Fruit fly (Drosophila melanogaster) whole organism, adult: ENCODE measurements around the gene CG2617.
A peak's percentile ranks its signal among the peaks of the same experiment; 100 is the strongest.

Experiments
- CG11617 ChIP-seq: fragments of 200-800 bp; sonication (Bioruptor generic); optimal IDR thresholded peaks from 2 replicates; lab custom pipeline; 2017; ENCODE audit warnings: mild to moderate bottlenecking, missing biosample characterization, missing genetic modification reagents, missing genetic modification characterization
- CG12768 ChIP-seq: fragments of 200-800 bp; sonication (Bioruptor generic); optimal IDR thresholded peaks from 2 replicates; lab custom pipeline; 2017; ENCODE audit warnings: missing biosample characterization, missing genetic modification characterization, mild to moderate bottlenecking, moderate library complexity, missing genetic modification reagents
- CG14711 ChIP-seq: fragments of 200-800 bp; sonication (Bioruptor generic); optimal IDR thresholded peaks from 2 replicates; lab custom pipeline; 2018; ENCODE audit warnings: missing biosample characterization, mild to moderate bottlenecking, missing genetic modification characterization, moderate library complexity
- CG1620 ChIP-seq: fragments of 200-800 bp; sonication (Bioruptor generic); optimal IDR thresholded peaks from 2 replicates; lab custom pipeline; 2016; ENCODE audit warnings: missing biosample characterization, missing genetic modification characterization
- CG33017 ChIP-seq: fragments of 200-800 bp; sonication (Bioruptor generic); optimal IDR thresholded peaks from 2 replicates; lab custom pipeline; 2018; ENCODE audit warnings: missing biosample characterization, mild to moderate bottlenecking, missing genetic modification characterization, moderate library complexity
- CG5204 ChIP-seq: fragments of 200-800 bp; sonication (Bioruptor generic); optimal IDR thresholded peaks from 2 replicates; lab custom pipeline; 2016; ENCODE audit warnings: missing biosample characterization, missing genetic modification characterization
- CG7045 ChIP-seq: fragments of 200-800 bp; sonication (Bioruptor generic); optimal IDR thresholded peaks from 2 replicates; lab custom pipeline; 2017; ENCODE audit warnings: missing biosample characterization, mild to moderate bottlenecking, missing genetic modification characterization
- CG7101 ChIP-seq: fragments of 200-800 bp; sonication (Bioruptor generic); optimal IDR thresholded peaks from 2 replicates; lab custom pipeline; 2018; ENCODE audit warnings: missing biosample characterization, mild to moderate bottlenecking, missing genetic modification characterization, moderate library complexity
- Clk ChIP-seq: fragments of 200-800 bp; sonication (Bioruptor generic); optimal IDR thresholded peaks from 2 replicates; lab custom pipeline; 2017; ENCODE audit warnings: missing biosample characterization, missing genetic modification characterization
- Crg-1 ChIP-seq: fragments of 200-800 bp; sonication (Bioruptor generic); optimal IDR thresholded peaks from 2 replicates; lab custom pipeline; 2016; ENCODE audit warnings: missing biosample characterization, missing genetic modification characterization
- Hr96 ChIP-seq: fragments of 200-800 bp; sonication (Bioruptor generic); optimal IDR thresholded peaks from 2 replicates; lab custom pipeline; 2016; ENCODE audit warnings: missing biosample characterization, missing genetic modification characterization
- Mnt ChIP-seq: fragments of 200-800 bp; sonication (Bioruptor generic); optimal IDR thresholded peaks from 2 replicates; lab custom pipeline; 2016; ENCODE audit warnings: missing biosample characterization, mild to moderate bottlenecking, missing genetic modification characterization
- bab1 ChIP-seq: fragments of 200-800 bp; sonication (Bioruptor generic); optimal IDR thresholded peaks from 3 replicates; lab custom pipeline; 2019; ENCODE audit warnings: missing biosample characterization, mild to moderate bottlenecking, missing genetic modification characterization, moderate library complexity
- cic ChIP-seq: fragments of 200-800 bp; sonication (Bioruptor generic); optimal IDR thresholded peaks from 2 replicates; lab custom pipeline; 2017; ENCODE audit warnings: missing biosample characterization, mild to moderate bottlenecking, missing genetic modification characterization, moderate library complexity
- cnc ChIP-seq, 2 experiments: fragments of >200 bp; optimal IDR thresholded peaks; 2 replicates each; lab custom pipeline; 2017
- kay ChIP-seq: fragments of 200-800 bp; sonication (Bioruptor generic); peaks from one replicate; lab custom pipeline; 2016; ENCODE audit warnings: missing biosample characterization, missing genetic modification characterization, borderline replicate concordance
- ovo ChIP-seq: fragments of 200-800 bp; sonication (Bioruptor generic); optimal IDR thresholded peaks from 2 replicates; lab custom pipeline; 2016; ENCODE audit warnings: missing biosample characterization, missing genetic modification characterization
- pad ChIP-seq: fragments of 200-800 bp; sonication (Bioruptor generic); optimal IDR thresholded peaks from 3 replicates; lab custom pipeline; 2017; ENCODE audit warnings: missing biosample characterization, missing genetic modification characterization, mild to moderate bottlenecking, moderate library complexity, missing genetic modification reagents
- tj ChIP-seq: fragments of 200-800 bp; sonication (Bioruptor generic); optimal IDR thresholded peaks from 3 replicates; lab custom pipeline; 2017; ENCODE audit warnings: missing biosample characterization, mild to moderate bottlenecking, missing genetic modification characterization, moderate library complexity
- toe ChIP-seq: fragments of 200-800 bp; sonication (Bioruptor generic); optimal IDR thresholded peaks from 2 replicates; lab custom pipeline; 2016; ENCODE audit warnings: missing biosample characterization, missing genetic modification characterization

CG2617 gene

DNA sequence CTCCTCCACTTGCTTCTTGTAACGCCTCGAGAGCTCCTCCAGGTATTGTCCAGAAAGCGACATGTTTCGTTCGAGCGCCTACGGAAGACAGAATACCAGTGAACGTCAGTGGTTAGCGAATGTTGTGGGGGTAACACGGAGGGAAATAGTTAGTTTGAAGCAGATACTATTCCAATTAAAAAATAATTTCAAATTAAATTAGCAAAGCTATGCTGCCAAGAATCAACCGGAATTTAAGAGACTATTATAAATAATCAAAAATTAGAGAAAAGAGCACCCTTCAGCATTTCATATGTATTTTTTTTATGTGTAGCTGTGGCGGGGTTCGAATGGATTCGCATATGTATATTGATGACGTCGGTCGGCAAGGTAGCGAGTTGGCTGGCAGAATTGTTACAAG lies 21.1 kb upstream of the CG2617 start:
- no peak for TF ChIP-seq tj (GFP tag; lab: Kevin White, UChicago)
- TF ChIP-seq CG7045 (GFP tag; lab: Kevin White, UChicago) = no peak
- TF ChIP-seq cic (GFP tag; lab: Kevin White, UChicago) = no peak
- no peak for TF ChIP-seq pad (GFP tag; lab: Kevin White, UChicago)
- TF ChIP-seq CG14711 (tag; lab: Kevin White, UChicago) = no peak
- no peak for TF ChIP-seq Clk
- no peak for TF ChIP-seq CG1620 (GFP tag; lab: Kevin White, UChicago)
- no peak for TF ChIP-seq ovo
- TF ChIP-seq CG5204 (GFP tag; lab: Kevin White, UChicago) = no peak

DNA sequence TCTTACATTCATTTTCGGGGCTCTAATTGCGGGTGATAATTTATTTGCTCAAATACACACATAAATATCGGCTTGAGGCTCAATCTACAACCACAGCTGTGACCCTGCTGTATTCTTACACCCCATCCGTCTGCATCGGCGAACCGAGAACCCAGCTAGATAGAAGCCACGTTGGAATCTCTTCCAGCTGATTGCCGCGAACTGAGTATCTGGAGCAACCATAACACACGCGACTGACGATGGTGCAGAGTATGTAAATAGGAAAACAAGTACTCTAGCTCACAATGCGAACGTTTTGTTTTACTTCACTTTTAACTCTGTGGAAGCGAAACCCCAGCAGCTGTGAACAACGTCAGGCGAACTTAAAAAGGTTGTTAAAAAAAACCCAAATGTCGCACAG lies 17.7 kb upstream of the CG2617 start:
- TF ChIP-seq CG7045 (GFP tag; lab: Kevin White, UChicago) (no peak), CG7101 (tag; lab: Kevin White, UChicago) (no peak), CG12768 (GFP tag; lab: Kevin White, UChicago) (no peak), CG11617 (GFP tag; lab: Kevin White, UChicago) (no peak), cnc (optimal IDR thresholded peaks at IDR 0.05; lab: Kevin White, UChicago) (no peak), pad (GFP tag; lab: Kevin White, UChicago) (no peak), CG1620 (GFP tag; lab: Kevin White, UChicago) (no peak)

DNA sequence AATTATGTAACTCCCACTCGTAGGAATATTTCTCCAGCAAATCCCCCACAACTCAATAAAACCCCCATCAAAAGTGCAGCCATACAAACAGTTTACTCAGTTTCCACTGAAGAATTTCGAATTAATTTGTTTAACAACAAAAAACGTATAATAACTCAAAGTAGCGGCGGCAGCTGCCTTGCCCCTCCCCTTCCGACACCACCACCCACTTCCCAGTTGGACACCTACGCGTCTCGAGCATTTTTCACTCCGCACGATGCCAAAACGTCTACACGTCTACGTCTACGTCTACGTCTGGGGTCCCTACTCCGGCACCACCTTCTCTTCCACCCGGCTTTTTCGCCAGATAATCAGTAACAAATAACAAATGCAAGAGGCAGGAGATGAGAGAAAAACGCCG lies 11.0 kb upstream of the CG2617 start:
- TF ChIP-seq kay (GFP tag; lab: Kevin White, UChicago) (no peak), CG11617 (GFP tag; lab: Kevin White, UChicago) (no peak), Clk (no peak), Mnt (GFP tag; lab: Kevin White, UChicago) (no peak), cic (GFP tag; lab: Kevin White, UChicago) (no peak), CG7045 (GFP tag; lab: Kevin White, UChicago) (no peak), Hr96 (GFP tag; lab: Kevin White, UChicago) (no peak)

DNA sequence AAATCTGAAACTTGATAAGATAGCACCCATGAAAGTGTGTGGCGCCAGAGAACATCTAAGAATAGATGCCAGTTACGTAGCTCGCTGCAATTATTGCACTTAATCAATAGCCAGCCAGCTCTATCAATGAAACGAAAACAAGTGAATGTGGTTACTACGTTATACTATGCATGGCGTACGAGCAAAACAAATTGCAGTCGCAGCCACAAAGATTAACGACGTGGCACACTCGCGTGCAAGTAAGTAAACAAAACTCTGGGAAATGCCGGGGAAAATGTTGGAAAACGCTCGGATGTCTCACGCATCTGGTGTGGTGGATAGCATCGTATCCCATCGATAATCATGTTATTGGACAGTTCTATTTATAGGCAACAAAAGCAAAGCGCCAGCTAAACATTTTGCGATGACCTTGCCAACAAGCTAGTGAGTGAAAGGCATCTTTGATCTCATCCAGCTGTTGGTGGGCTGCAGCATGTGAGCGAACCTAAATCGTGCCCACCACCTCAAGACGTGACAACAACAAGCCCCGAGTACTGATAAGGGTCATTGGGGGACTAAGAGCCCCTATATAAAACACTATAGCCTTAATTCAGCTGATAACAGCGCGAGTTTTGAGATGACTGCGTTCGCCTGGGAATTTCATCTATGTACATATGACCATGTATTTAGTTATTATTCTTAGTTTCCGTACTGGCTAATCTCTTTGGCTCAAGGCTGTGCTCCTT lies 8.3 kb upstream of the CG2617 start:
- TF ChIP-seq pad (GFP tag; lab: Kevin White, UChicago) = no peak
- TF ChIP-seq Mnt (GFP tag; lab: Kevin White, UChicago) = peak; percentile 19
- TF ChIP-seq CG14711 (tag; lab: Kevin White, UChicago) = no peak
- no peak for TF ChIP-seq CG11617 (GFP tag; lab: Kevin White, UChicago)
- peak; percentile 31 for TF ChIP-seq tj (GFP tag; lab: Kevin White, UChicago)
- no peak for TF ChIP-seq cnc (optimal IDR thresholded peaks at IDR 0.05; lab: Kevin White, UChicago)
- no peak for TF ChIP-seq toe (GFP tag; lab: Kevin White, UChicago)
- peak; percentile 100 for TF ChIP-seq cic (GFP tag; lab: Kevin White, UChicago)
- TF ChIP-seq kay (GFP tag; lab: Kevin White, UChicago) = no peak
- TF ChIP-seq CG7101 (tag; lab: Kevin White, UChicago) = no peak
- TF ChIP-seq ovo = no peak
- no peak for TF ChIP-seq Crg-1 (GFP tag; lab: Kevin White, UChicago)
- TF ChIP-seq Hr96 (GFP tag; lab: Kevin White, UChicago) = peak; percentile 37
- TF ChIP-seq CG33017 (tag; lab: Kevin White, UChicago) = peak; percentile 4

DNA sequence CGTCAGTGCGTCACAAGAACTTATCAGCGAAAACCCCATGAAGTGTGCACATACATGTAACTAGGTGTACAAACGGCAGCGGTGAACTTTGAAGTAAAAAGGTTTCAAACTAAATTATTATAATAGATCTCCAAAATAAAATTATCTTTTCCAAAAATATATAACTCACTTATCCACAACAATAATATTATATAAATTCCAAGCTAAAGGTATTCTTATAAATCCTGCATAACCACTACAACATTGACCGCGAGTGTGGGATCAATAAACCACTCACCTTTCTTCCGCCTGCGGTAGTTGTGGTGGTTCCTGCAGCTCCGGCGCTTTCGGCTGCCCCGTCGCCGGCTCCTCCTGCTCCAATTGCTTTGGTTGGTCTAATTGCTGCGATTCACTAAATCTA lies 7.5 kb upstream of the CG2617 start:
- TF ChIP-seq pad (GFP tag; lab: Kevin White, UChicago) = peak; percentile 12
- TF ChIP-seq Hr96 (GFP tag; lab: Kevin White, UChicago) = no peak
- peak; percentile 72 for TF ChIP-seq CG12768 (GFP tag; lab: Kevin White, UChicago)
- TF ChIP-seq CG1620 (GFP tag; lab: Kevin White, UChicago) = no peak
- peak; percentile 59 for TF ChIP-seq CG33017 (tag; lab: Kevin White, UChicago)
- TF ChIP-seq CG7101 (tag; lab: Kevin White, UChicago) = peak; percentile 68
- peak; percentile 54 for TF ChIP-seq Clk
- TF ChIP-seq CG7045 (GFP tag; lab: Kevin White, UChicago) = peak; percentile 17
- TF ChIP-seq ovo = no peak
- peak; percentile 49 for TF ChIP-seq CG14711 (tag; lab: Kevin White, UChicago)
- peak; percentile 7 for TF ChIP-seq Mnt (GFP tag; lab: Kevin White, UChicago)

DNA sequence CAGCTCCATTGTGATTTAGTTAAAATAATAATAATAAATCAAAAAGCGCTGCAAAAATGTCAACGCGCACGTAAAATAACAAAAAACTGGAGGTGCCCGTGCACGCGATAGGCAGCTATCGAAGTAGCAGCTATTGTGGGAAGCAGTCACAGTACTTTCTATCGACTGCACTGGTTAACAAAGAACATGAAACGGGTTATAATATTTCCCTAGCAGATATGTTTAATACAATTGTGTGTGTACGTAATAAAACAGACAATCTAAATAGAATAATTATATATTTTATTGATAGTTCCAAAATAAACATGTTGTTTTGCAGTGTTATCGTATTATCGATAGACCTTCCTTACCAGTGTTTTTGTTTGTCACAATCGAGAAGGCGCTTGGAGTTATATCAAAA lies 6.3 kb upstream of the CG2617 start, which contains the start of the genes CG31678 and IKKepsilon:
CG31678 (minus strand) TSS at position 67 of the 400 bp plus-strand sequence.
IKKepsilon (plus strand) TSS at position 171 of the 400 bp plus-strand sequence.
- TF ChIP-seq CG11617 (GFP tag; lab: Kevin White, UChicago) (peak; percentile 23), kay (GFP tag; lab: Kevin White, UChicago) (peak; percentile 64), bab1 (GFP tag; lab: Kevin White, UChicago) (peak; percentile 58), CG14711 (tag; lab: Kevin White, UChicago) (peak; percentile 45), Hr96 (GFP tag; lab: Kevin White, UChicago) (no peak), tj (GFP tag; lab: Kevin White, UChicago) (peak; percentile 21), cnc (optimal IDR thresholded peaks at IDR 0.05; lab: Kevin White, UChicago) (no peak), CG1620 (GFP tag; lab: Kevin White, UChicago) (peak; percentile 10), CG12768 (GFP tag; lab: Kevin White, UChicago) (no peak), Crg-1 (GFP tag; lab: Kevin White, UChicago) (peak; percentile 23), CG33017 (tag; lab: Kevin White, UChicago) (peak; percentile 29), pad (GFP tag; lab: Kevin White, UChicago) (peak; percentile 15), CG5204 (GFP tag; lab: Kevin White, UChicago) (no peak), Clk (no peak), toe (GFP tag; lab: Kevin White, UChicago) (peak; percentile 20), ovo (no peak), Mnt (GFP tag; lab: Kevin White, UChicago) (peak; percentile 46), CG7045 (GFP tag; lab: Kevin White, UChicago) (peak; percentile 13), CG7101 (tag; lab: Kevin White, UChicago) (peak; percentile 37), cic (GFP tag; lab: Kevin White, UChicago) (peak; percentile 47)
